Fruit fly (Drosophila melanogaster) whole organism, pupa: ENCODE results near the gene dysf.

Experiments used
- CG13204 ChIP-seq: fragments of 200-800 bp; sonication (Bioruptor generic); optimal IDR thresholded peaks from 2 replicates; lab custom pipeline; 2018; ENCODE audit warnings: missing biosample characterization, mild to moderate bottlenecking, missing genetic modification characterization, moderate library complexity
- CG9948 ChIP-seq: fragments of 200-800 bp; sonication (Bioruptor generic); optimal IDR thresholded peaks from 2 replicates; lab custom pipeline; 2018; ENCODE audit warnings: missing biosample characterization, mild to moderate bottlenecking, missing genetic modification characterization, moderate library complexity
- D1 ChIP-seq: fragments of 200-800 bp; sonication (Bioruptor generic); optimal IDR thresholded peaks from 2 replicates; lab custom pipeline; 2018; ENCODE audit warnings: missing biosample characterization, mild to moderate bottlenecking, missing genetic modification characterization, moderate library complexity

DNA sequence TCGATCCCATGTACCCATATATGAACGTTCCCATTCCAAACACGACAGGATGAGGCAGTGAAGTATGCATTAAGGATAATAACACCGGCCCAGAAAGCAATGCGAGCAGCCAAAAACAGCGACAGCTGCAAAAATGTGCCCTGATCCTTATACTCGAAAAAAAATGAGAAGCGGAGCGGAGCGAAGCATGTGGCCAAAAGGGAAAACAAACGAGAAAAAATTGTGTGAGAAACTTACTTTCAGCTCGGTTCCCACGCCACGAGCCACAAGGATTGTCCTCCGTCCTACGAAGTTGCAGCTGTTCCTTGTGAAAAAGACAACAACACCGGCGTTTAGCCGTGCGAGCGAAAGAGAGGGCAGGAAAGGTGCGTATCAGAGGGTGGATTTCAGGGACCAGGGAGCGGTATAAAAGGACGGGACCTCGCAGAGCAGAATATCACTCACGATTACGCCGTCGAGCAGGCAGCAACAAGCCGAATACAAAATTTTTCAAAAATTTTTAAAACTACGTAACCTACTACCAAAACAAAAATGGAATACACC is 58.6 kb downstream of the dysf start:
- TF ChIP-seq D1 = no peak
- TF ChIP-seq CG13204 = no peak
- TF ChIP-seq CG9948 = no peak
